Worm (Caenorhabditis elegans) whole organism, mixed stage, embryonic: ENCODE results near the gene Y39A1A.22.

Experiments
- M03D4.4 ChIP-seq: sonication (generic microtip); optimal IDR thresholded peaks from 2 replicates; lab custom pipeline; 2017; ENCODE audit warnings: mild to moderate bottlenecking, missing genetic modification characterization, missing compliant biosample characterization
- blmp-1 ChIP-seq: fragments of 150-350 bp; optimal IDR thresholded peaks from 2 replicates; lab custom pipeline; 2014; ENCODE audit warnings: missing biosample characterization, missing genetic modification characterization
- ceh-39 ChIP-seq: fragments of 150-350 bp; optimal IDR thresholded peaks from 2 replicates; lab custom pipeline; 2014; ENCODE audit warnings: missing biosample characterization, missing genetic modification characterization
- ceh-43 ChIP-seq: fragments of 200-800 bp; sonication (Bioruptor generic); optimal IDR thresholded peaks from 2 replicates; lab custom pipeline; 2018; ENCODE audit warnings: mild to moderate bottlenecking, missing genetic modification characterization, moderate library complexity, missing compliant biosample characterization
- ceh-83 ChIP-seq: fragments of 200-800 bp; sonication (Bioruptor generic); optimal IDR thresholded peaks from 2 replicates; lab custom pipeline; 2018; ENCODE audit warnings: mild to moderate bottlenecking, missing genetic modification characterization, missing compliant biosample characterization
- ces-1 ChIP-seq: fragments of 150-350 bp; optimal IDR thresholded peaks from 2 replicates; lab custom pipeline; 2014; ENCODE audit warnings: missing biosample characterization, missing genetic modification reagents, missing genetic modification characterization
- drap-1 ChIP-seq: fragments of 200-800 bp; sonication (Bioruptor generic); optimal IDR thresholded peaks from 3 replicates; lab custom pipeline; 2018; ENCODE audit warnings: mild to moderate bottlenecking, missing genetic modification characterization, missing compliant biosample characterization
- elt-3 ChIP-seq: fragments of 150-350 bp; optimal IDR thresholded peaks from 2 replicates; lab custom pipeline; 2014; ENCODE audit warnings: missing biosample characterization, missing genetic modification characterization
- flh-1 ChIP-seq: fragments of 200-800 bp; sonication (Bioruptor generic); optimal IDR thresholded peaks from 2 replicates; lab custom pipeline; 2018; ENCODE audit warnings: mild to moderate bottlenecking, missing genetic modification characterization, moderate library complexity, missing compliant biosample characterization
- ham-2 ChIP-seq: fragments of 200-800 bp; sonication (Bioruptor generic); optimal IDR thresholded peaks from 2 replicates; lab custom pipeline; 2018; ENCODE audit warnings: mild to moderate bottlenecking, missing genetic modification characterization, missing compliant biosample characterization
- hlh-1 ChIP-seq: fragments of 150-350 bp; optimal IDR thresholded peaks from 2 replicates; lab custom pipeline; 2014; ENCODE audit warnings: missing biosample characterization, missing genetic modification reagents, missing genetic modification characterization
- lin-13 ChIP-seq: fragments of 150-350 bp; optimal IDR thresholded peaks from 2 replicates; lab custom pipeline; 2014; ENCODE audit warnings: missing biosample characterization, missing genetic modification characterization
- lin-32 ChIP-seq: fragments of 200-800 bp; sonication (Bioruptor generic); optimal IDR thresholded peaks from 2 replicates; lab custom pipeline; 2018; ENCODE audit warnings: mild to moderate bottlenecking, missing genetic modification characterization, missing compliant biosample characterization
- mab-5 ChIP-seq: fragments of 150-350 bp; optimal IDR thresholded peaks from 2 replicates; lab custom pipeline; 2014; ENCODE audit warnings: missing biosample characterization, missing genetic modification characterization
- mls-2 ChIP-seq: sonication (generic microtip); optimal IDR thresholded peaks from 2 replicates; lab custom pipeline; 2016; ENCODE audit warnings: mild to moderate bottlenecking, missing genetic modification characterization, moderate library complexity, missing compliant biosample characterization
- nhr-12 ChIP-seq: fragments of 150-350 bp; optimal IDR thresholded peaks from 2 replicates; lab custom pipeline; 2014; ENCODE audit warnings: missing biosample characterization, missing genetic modification characterization
- nhr-2 ChIP-seq: fragments of 150-350 bp; optimal IDR thresholded peaks from 2 replicates; lab custom pipeline; 2014; ENCODE audit warnings: missing biosample characterization, missing genetic modification characterization
- nhr-28 ChIP-seq: fragments of 150-350 bp; optimal IDR thresholded peaks from 2 replicates; lab custom pipeline; 2014; ENCODE audit warnings: missing biosample characterization, missing genetic modification characterization
- nhr-76 ChIP-seq: sonication (generic microtip); optimal IDR thresholded peaks from 2 replicates; lab custom pipeline; 2017; ENCODE audit warnings: missing biosample characterization, missing genetic modification characterization
- pha-4 ChIP-seq: fragments of 150-350 bp; optimal IDR thresholded peaks from 2 replicates; lab custom pipeline; 2018; ENCODE audit warnings: missing biosample characterization, missing genetic modification reagents, missing genetic modification characterization
- sem-2 ChIP-seq: fragments of 200-800 bp; sonication (Bioruptor generic); optimal IDR thresholded peaks from 2 replicates; lab custom pipeline; 2018; ENCODE audit warnings: mild to moderate bottlenecking, missing genetic modification characterization, missing compliant biosample characterization
- snpc-4 ChIP-seq: fragments of 150-350 bp; optimal IDR thresholded peaks from 2 replicates; lab custom pipeline; 2014; ENCODE audit warnings: missing biosample characterization, missing genetic modification characterization
- sptf-1 ChIP-seq: sonication (generic microtip); optimal IDR thresholded peaks from 2 replicates; lab custom pipeline; 2017; ENCODE audit warnings: mild to moderate bottlenecking, missing genetic modification characterization, moderate library complexity, missing compliant biosample characterization
- tbx-8 ChIP-seq: fragments of 200-800 bp; sonication (Bioruptor generic); optimal IDR thresholded peaks from 2 replicates; lab custom pipeline; 2018; ENCODE audit warnings: mild to moderate bottlenecking, missing genetic modification characterization, moderate library complexity, missing compliant biosample characterization
- unc-120 ChIP-seq: sonication (generic microtip); optimal IDR thresholded peaks from 2 replicates; lab custom pipeline; 2017; ENCODE audit warnings: missing genetic modification characterization, missing compliant biosample characterization; ENCODE audit not compliant: poor library complexity, severe bottlenecking
- unc-39 ChIP-seq: fragments of 150-350 bp; optimal IDR thresholded peaks from 2 replicates; lab custom pipeline; 2014; ENCODE audit warnings: missing biosample characterization, missing genetic modification characterization
- unc-62 ChIP-seq: fragments of 150-350 bp; optimal IDR thresholded peaks from 2 replicates; lab custom pipeline; 2014; ENCODE audit warnings: missing biosample characterization, missing genetic modification reagents, missing genetic modification characterization
- zip-8 ChIP-seq: fragments of 150-350 bp; optimal IDR thresholded peaks from 2 replicates; lab custom pipeline; 2014; ENCODE audit warnings: missing biosample characterization, missing genetic modification characterization
- ztf-11 ChIP-seq: fragments of 150-350 bp; optimal IDR thresholded peaks from 2 replicates; lab custom pipeline; 2014; ENCODE audit warnings: missing biosample characterization, missing genetic modification characterization

Gene Y39A1A.22

DNA sequence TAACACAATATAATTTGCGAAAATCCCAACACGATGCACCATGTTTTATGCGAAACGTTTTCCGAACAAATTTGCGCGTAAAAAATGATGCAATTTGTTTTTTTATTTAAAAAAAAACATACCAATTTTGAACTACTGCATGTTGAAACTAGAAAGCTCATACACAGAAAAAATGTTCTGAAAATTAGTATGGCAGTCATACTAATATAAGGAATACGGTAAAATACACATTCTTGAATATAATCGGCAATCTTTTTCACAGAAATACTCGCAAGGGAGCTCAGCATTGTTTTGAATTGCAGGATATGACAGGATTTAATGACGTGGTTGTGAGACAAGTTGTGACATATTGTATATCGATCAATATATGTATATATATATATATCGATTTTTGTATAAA lies 27.9 kb downstream of the Y39A1A.22 start, which contains the start of gene Y39A1A.16:
TSS of gene Y39A1A.16 (plus strand) at position 301 of the 400 bp plus-strand sequence.
- TF ChIP-seq M03D4.4 (no peak), elt-3 (tag; lab: Kevin White, UChicago) (no peak), pha-4 (tag; lab: Kevin White, UChicago) (no peak), nhr-28 (no peak), sptf-1 (tag; lab: Kevin White, UChicago) (no peak)

ce11 chrIII:10671894-10672293 lies 34.9 kb downstream of the Y39A1A.22 start:
- peak; percentile 10 for TF ChIP-seq ham-2 (GFP tag; lab: Kevin White, UChicago)
- peak; percentile 42 for TF ChIP-seq ceh-83 (GFP tag; lab: Kevin White, UChicago)
- TF ChIP-seq mab-5: no peak
- peak; percentile 70 for TF ChIP-seq blmp-1 (tag; lab: Kevin White, UChicago)
- TF ChIP-seq, all 35 proteins: peak for 3

ce11 chrIII:10666640-10667039 lies 40.2 kb downstream of the Y39A1A.22 start:
- TF ChIP-seq drap-1 (GFP tag; lab: Kevin White, UChicago): no peak
- TF ChIP-seq tbx-8 (GFP tag; lab: Kevin White, UChicago): no peak
- TF ChIP-seq hlh-1 (tag; lab: Kevin White, UChicago): peak; percentile 96
- no peak for TF ChIP-seq ztf-11

- peak; percentile 50 for TF ChIP-seq ham-2 (GFP tag; lab: Kevin White, UChicago)
- no peak for TF ChIP-seq drap-1 (GFP tag; lab: Kevin White, UChicago)
- TF ChIP-seq, all 35 proteins: peak for 1
Observed at ce11 chrIII:10661292-10661691, 45.5 kb downstream of the Y39A1A.22 start.

DNA sequence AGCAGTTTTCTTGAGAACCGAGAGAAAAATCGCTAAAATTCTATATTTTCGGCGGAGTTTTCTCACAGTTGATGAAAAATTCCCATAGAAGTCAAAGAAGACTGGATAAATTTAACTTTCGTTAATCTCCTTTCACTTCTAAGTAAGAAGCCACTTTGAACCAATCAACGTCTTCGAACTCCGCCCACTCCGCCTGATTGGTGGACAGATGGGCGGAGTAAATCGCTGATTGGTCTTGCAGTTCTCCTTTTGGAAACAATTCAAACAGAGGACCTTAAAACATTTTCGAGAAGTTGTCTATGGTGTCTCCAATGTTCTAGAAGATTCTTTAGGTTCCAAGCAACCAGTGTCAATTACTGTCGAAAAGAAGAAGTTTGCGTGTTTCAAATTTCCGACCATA lies 48.4 kb downstream of the Y39A1A.22 start:
- TF ChIP-seq M03D4.4 (peak; percentile 1), zip-8 (no peak)

- TF ChIP-seq ztf-11 (no peak), ces-1 (GFP tag; lab: Kevin White, UChicago) (peak; percentile 68), ham-2 (GFP tag; lab: Kevin White, UChicago) (no peak), ceh-39 (no peak), nhr-28 (no peak)
Observed at ce11 chrIII:10657661-10658060, 49.2 kb downstream of the Y39A1A.22 start.

- TF ChIP-seq lin-32 (GFP tag; lab: Kevin White, UChicago): no peak
- no peak for TF ChIP-seq nhr-28
- no peak for TF ChIP-seq ztf-11
- TF ChIP-seq mls-2: no peak
- no peak for TF ChIP-seq drap-1 (GFP tag; lab: Kevin White, UChicago)
- TF ChIP-seq nhr-12: no peak
- no peak for TF ChIP-seq blmp-1 (tag; lab: Kevin White, UChicago)
- no peak for TF ChIP-seq ceh-43 (GFP tag; lab: Kevin White, UChicago)
- no peak for TF ChIP-seq snpc-4 (tag; lab: Kevin White, UChicago)
- TF ChIP-seq sem-2: no peak
- no peak for TF ChIP-seq mab-5
- no peak for TF ChIP-seq elt-3 (tag; lab: Kevin White, UChicago)
- no peak for TF ChIP-seq lin-13 (tag; lab: Kevin White, UChicago)
- TF ChIP-seq flh-1 (GFP tag; lab: Kevin White, UChicago): no peak
- TF ChIP-seq nhr-76 (tag; lab: Kevin White, UChicago): no peak
- no peak for TF ChIP-seq ceh-83 (GFP tag; lab: Kevin White, UChicago)
- no peak for TF ChIP-seq ces-1 (GFP tag; lab: Kevin White, UChicago)
- TF ChIP-seq hlh-1 (tag; lab: Kevin White, UChicago): no peak
- no peak for TF ChIP-seq sptf-1 (tag; lab: Kevin White, UChicago)
Observed at ce11 chrIII:10656069-10656468, 50.8 kb downstream of the Y39A1A.22 start.

ce11 chrIII:10654718-10655117 lies 52.1 kb downstream of the Y39A1A.22 start, which contains the start of gene cnt-2:
cnt-2 (plus strand) TSS chrIII:10655018.
- TF ChIP-seq unc-120 (tag; lab: Kevin White, UChicago): no peak
- no peak for TF ChIP-seq unc-62
- TF ChIP-seq ceh-83 (GFP tag; lab: Kevin White, UChicago): no peak
- TF ChIP-seq sptf-1 (tag; lab: Kevin White, UChicago): no peak
- TF ChIP-seq mls-2: no peak
- no peak for TF ChIP-seq nhr-2 (tag; lab: Kevin White, UChicago)
- no peak for TF ChIP-seq nhr-76 (tag; lab: Kevin White, UChicago)
- TF ChIP-seq unc-39 (tag; lab: Kevin White, UChicago): no peak
- TF ChIP-seq sem-2: no peak
- no peak for TF ChIP-seq ham-2 (GFP tag; lab: Kevin White, UChicago)
- no peak for TF ChIP-seq lin-32 (GFP tag; lab: Kevin White, UChicago)
- no peak for TF ChIP-seq flh-1 (GFP tag; lab: Kevin White, UChicago)
- no peak for TF ChIP-seq ces-1 (GFP tag; lab: Kevin White, UChicago)
